Worm (Caenorhabditis elegans): ENCODE measurements around the gene srv-5.

Gene srv-5

DNA sequence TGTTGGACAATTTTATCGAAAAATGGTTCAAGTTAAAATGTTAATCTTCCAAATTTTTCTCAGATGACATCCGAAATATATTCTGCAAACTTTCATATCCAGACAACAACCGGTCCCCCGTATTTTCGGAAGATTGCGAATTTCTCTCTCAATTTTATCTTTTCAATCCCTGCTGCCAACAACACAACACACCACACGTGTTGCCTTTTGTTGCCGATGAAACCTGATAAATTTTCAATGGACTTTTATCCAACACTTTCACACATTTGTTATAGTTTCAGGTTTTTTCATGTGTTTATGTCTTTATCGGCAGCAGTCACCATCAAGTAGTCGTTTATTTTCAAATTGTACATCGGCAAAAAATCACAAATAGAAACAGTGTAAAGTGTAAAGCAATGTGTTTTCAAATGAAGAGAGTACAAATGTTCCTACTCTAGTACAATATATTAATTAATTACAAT, 5.9 kb upstream of the srv-5 start:
- TF ChIP-seq nhr-11 (tag; optimal IDR thresholded peaks at IDR 0.05) (no peak), T23F11.4 (GFP tag; optimal IDR thresholded peaks at IDR 0.05) (no peak), lin-11 (tag; optimal IDR thresholded peaks at IDR 0.05) (no peak), ceh-24 (tag; optimal IDR thresholded peaks at IDR 0.05) (no peak), C08G9.2 (tag; optimal IDR thresholded peaks at IDR 0.05) (no peak), mec-3 (tag; optimal IDR thresholded peaks at IDR 0.05; ENCODE audit: borderline replicate concordance) (no peak), fax-1 (tag; optimal IDR thresholded peaks at IDR 0.05) (no peak), tbx-7 (tag; optimal IDR thresholded peaks at IDR 0.05) (no peak), tbx-2 (tag; optimal IDR thresholded peaks at IDR 0.05) (no peak), unc-86 (tag; optimal IDR thresholded peaks at IDR 0.05) (no peak), che-1 (tag; optimal IDR thresholded peaks at IDR 0.05) (no peak), F13H6.1 (tag; optimal IDR thresholded peaks at IDR 0.05) (no peak), pha-4 (tag; optimal IDR thresholded peaks at IDR 0.05) (no peak), npax-4 (tag; optimal IDR thresholded peaks at IDR 0.05) (no peak), ama-1 (optimal IDR thresholded peaks at IDR 0.05) (no peak), pat-9 (tag; optimal IDR thresholded peaks at IDR 0.05) (no peak), unc-3 (GFP tag; conservative IDR thresholded peaks at IDR 0.05) (no peak), unc-3 (tag; optimal IDR thresholded peaks at IDR 0.05) (no peak), ceh-30 (tag; optimal IDR thresholded peaks at IDR 0.05) (no peak), gmeb-2 (tag; optimal IDR thresholded peaks at IDR 0.05) (no peak), ztf-16 (tag; optimal IDR thresholded peaks at IDR 0.05) (no peak)

DNA sequence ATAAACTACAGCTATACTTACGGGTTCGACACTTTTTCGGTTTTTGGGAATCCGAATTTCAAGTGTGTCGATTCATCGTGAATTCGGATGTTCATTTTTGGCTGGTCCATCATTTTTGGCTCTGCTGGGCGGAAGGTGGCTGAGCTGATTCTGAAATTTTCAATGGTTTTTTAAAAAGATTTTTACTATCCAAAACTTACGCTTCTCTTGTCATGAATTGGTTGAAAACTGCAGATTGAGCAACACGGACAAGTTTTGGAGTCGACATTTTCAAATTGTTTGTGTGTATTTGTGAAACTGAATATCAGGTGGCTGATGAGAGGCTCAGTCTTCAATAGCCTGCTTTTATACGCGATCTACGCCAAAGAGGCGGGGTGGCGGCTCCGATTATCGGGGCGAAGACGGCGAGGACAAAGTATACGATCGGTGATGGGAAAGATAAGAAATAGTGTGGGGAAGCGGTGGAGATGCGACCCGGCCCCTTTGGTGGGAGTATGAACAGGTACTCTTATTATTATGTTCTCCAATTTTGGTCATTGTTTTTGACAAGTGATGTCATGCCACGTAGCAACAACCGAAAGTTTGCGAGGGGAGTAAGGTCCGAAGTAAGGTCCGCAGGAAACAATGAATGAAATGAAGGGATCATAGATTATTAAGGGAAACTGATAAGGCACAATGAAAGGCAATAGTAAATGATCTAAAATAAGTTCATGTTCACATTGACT, 5.1 kb upstream of the srv-5 start, which contains the start of gene F48D6.4:
TSS of gene F48D6.4 (minus strand) at position 346 of the 725 bp plus-strand sequence.
- TF ChIP-seq nhr-232 (tag; optimal IDR thresholded peaks at IDR 0.05) (no peak), elt-2 (tag; optimal IDR thresholded peaks at IDR 0.05) (peak; percentile 55)

DNA sequence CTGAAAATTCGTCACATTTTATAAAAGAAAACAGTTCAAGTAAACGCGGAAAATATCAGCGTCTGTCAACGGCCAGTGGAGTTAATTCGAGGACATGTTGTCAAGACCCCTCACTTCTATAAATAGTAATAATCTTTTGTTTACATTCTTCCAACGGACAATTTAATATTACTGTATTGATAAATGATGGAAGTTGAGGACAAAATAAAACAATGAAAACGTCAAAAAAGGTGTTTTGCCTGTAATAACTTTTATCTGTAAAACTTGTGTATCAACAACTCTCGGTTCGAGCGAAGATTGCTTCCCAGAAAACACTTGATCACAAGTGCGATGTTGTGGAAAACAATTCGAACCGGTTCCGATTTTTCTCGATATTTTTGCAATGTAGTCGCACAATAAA, 3.7 kb upstream of the srv-5 start:
- TF ChIP-seq nfya-1 (tag; optimal IDR thresholded peaks at IDR 0.05) (no peak), ama-1 (optimal IDR thresholded peaks at IDR 0.05) (no peak), gmeb-2 (tag; optimal IDR thresholded peaks at IDR 0.05) (no peak), hlh-15 (tag; optimal IDR thresholded peaks at IDR 0.05) (no peak), rnt-1 (tag; optimal IDR thresholded peaks at IDR 0.05) (no peak), pag-3 (tag; optimal IDR thresholded peaks at IDR 0.05; ENCODE audit: borderline replicate concordance) (no peak), Y22D7AL.16 (tag; optimal IDR thresholded peaks at IDR 0.05) (no peak), hlh-30 (tag; optimal IDR thresholded peaks at IDR 0.05; ENCODE audit: insufficient read depth) (no peak), ceh-18 (tag; optimal IDR thresholded peaks at IDR 0.05) (no peak)

DNA sequence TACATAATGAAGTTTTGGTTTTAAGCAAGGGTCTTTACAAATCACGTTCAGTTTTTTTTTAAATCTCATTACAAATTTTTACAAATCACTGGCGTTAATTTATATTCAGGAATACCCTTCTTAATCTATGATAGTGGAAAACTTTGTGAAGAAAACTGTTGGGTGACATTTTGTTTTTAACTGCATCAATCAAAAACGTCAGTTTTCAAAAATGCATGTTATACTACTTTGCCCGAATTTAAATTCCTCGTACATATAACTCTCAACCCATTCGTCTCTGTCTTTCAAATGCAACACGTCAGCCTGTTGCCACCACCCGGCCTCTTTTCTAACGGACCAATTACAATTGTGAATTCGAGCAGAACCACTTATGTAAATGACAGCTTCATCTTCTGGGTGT, 3.2 kb upstream of the srv-5 start, which contains the start of gene hlh-13:
TSS of gene hlh-13 (plus strand) at position 301 of the 400 bp plus-strand sequence.
- TF ChIP-seq fkh-6 (tag; optimal IDR thresholded peaks at IDR 0.05) (no peak), ceh-30 (tag; optimal IDR thresholded peaks at IDR 0.05) (no peak), K02D7.2 (tag; optimal IDR thresholded peaks at IDR 0.05) (no peak), tbx-7 (tag; optimal IDR thresholded peaks at IDR 0.05) (no peak), pqm-1 (tag; optimal IDR thresholded peaks at IDR 0.05) (no peak), nfya-1 (tag; optimal IDR thresholded peaks at IDR 0.05) (no peak), unc-3 (GFP tag; conservative IDR thresholded peaks at IDR 0.05) (no peak), unc-3 (tag; optimal IDR thresholded peaks at IDR 0.05) (no peak), ama-1 (optimal IDR thresholded peaks at IDR 0.05) (no peak), ceh-45 (GFP tag; IDR thresholded peaks at IDR 0.05) (no peak), elt-2 (tag; optimal IDR thresholded peaks at IDR 0.05) (no peak), ceh-34 (tag; optimal IDR thresholded peaks at IDR 0.05) (no peak), eyg-1 (tag; optimal IDR thresholded peaks at IDR 0.05) (no peak), nhr-232 (tag; optimal IDR thresholded peaks at IDR 0.05) (no peak), T23F11.4 (GFP tag; optimal IDR thresholded peaks at IDR 0.05) (no peak), nhr-11 (tag; optimal IDR thresholded peaks at IDR 0.05) (no peak), ceh-9 (tag; optimal IDR thresholded peaks at IDR 0.05) (no peak)
